Fruit fly (Drosophila melanogaster) whole organism, embryonic: Measurements from ENCODE around the gene Tyler.
A peak's percentile ranks its signal among the peaks of the same experiment; 100 is the strongest.

ENCODE experiments used
- Aef1 ChIP-seq: fragments of 200-800 bp; sonication (Bioruptor generic); IDR thresholded peaks from 3 replicates; pipeline ENCODE4 v1.3.6; 2022; ENCODE audit warnings: missing biosample characterization, missing genetic modification characterization
- Bdp1 ChIP-seq: fragments of 200-800 bp; sonication (Bioruptor generic); optimal IDR thresholded peaks from 3 replicates; lab custom pipeline; 2016; ENCODE audit warnings: missing biosample characterization, missing genetic modification characterization
- Bgb ChIP-seq: fragments of 200-800 bp; sonication (Bioruptor generic); IDR thresholded peaks from 2 replicates; pipeline ENCODE4 v1.3.6; 2022; ENCODE audit warnings: missing biosample characterization, missing genetic modification characterization; ENCODE audit not compliant: partially characterized antibody
- CG11398 ChIP-seq: fragments of 200-800 bp; sonication (Bioruptor generic); optimal IDR thresholded peaks from 2 replicates; lab custom pipeline; 2016; ENCODE audit warnings: missing biosample characterization, missing genetic modification characterization
- CG11696 ChIP-seq: fragments of 200-800 bp; sonication (Bioruptor generic); IDR thresholded peaks from 2 replicates; pipeline ENCODE4 v1.3.6; 2022; ENCODE audit warnings: missing biosample characterization, missing genetic modification characterization
- CG12104 ChIP-seq: fragments of 200-800 bp; sonication (Bioruptor generic); optimal IDR thresholded peaks from 3 replicates; lab custom pipeline; 2016; ENCODE audit warnings: missing biosample characterization, missing genetic modification characterization
- CG12744 ChIP-seq: fragments of 200-800 bp; sonication (Bioruptor generic); optimal IDR thresholded peaks from 2 replicates; lab custom pipeline; 2016; ENCODE audit warnings: missing biosample characterization, missing genetic modification characterization
- CG14014 ChIP-seq: fragments of 200-800 bp; sonication (Bioruptor generic); IDR thresholded peaks from 2 replicates; pipeline ENCODE4 v1.3.6; 2022; ENCODE audit warnings: missing biosample characterization, missing genetic modification characterization
- CG16779 ChIP-seq: fragments of 200-800 bp; sonication (Bioruptor generic); IDR thresholded peaks from 2 replicates; pipeline ENCODE4 v1.3.6; 2022; ENCODE audit warnings: missing biosample characterization, missing genetic modification characterization
- CG17361 ChIP-seq: fragments of 200-800 bp; sonication (Bioruptor generic); IDR thresholded peaks from 3 replicates; pipeline ENCODE4 v1.3.6; 2022; ENCODE audit warnings: missing biosample characterization, missing genetic modification characterization
- CG18476 ChIP-seq: fragments of 200-800 bp; sonication (Bioruptor generic); optimal IDR thresholded peaks from 2 replicates; lab custom pipeline; 2016; ENCODE audit warnings: missing biosample characterization, mild to moderate bottlenecking, missing genetic modification characterization
- CG18619 ChIP-seq: fragments of 200-800 bp; sonication (Bioruptor generic); optimal IDR thresholded peaks from 3 replicates; lab custom pipeline; 2017; ENCODE audit warnings: missing biosample characterization, mild to moderate bottlenecking, missing genetic modification characterization
- CG2199 ChIP-seq: fragments of 200-800 bp; sonication (Bioruptor generic); IDR thresholded peaks from 3 replicates; pipeline ENCODE4 v1.3.6; 2022; ENCODE audit warnings: missing biosample characterization, missing genetic modification characterization
- CG3163 ChIP-seq: fragments of 200-800 bp; sonication (Bioruptor generic); optimal IDR thresholded peaks from 3 replicates; lab custom pipeline; 2016; ENCODE audit warnings: missing biosample characterization, missing genetic modification characterization
- CG34376 ChIP-seq: fragments of 200-800 bp; sonication (Bioruptor generic); optimal IDR thresholded peaks from 2 replicates; lab custom pipeline; 2018; ENCODE audit warnings: missing biosample characterization, mild to moderate bottlenecking, missing genetic modification characterization
- CG5953 ChIP-seq: fragments of 200-800 bp; sonication (Bioruptor generic); IDR thresholded peaks from 2 replicates; pipeline ENCODE4 v1.3.6; 2022; ENCODE audit warnings: missing biosample characterization, missing genetic modification characterization
- CG6175 ChIP-seq: fragments of 200-800 bp; sonication (Bioruptor generic); IDR thresholded peaks from 3 replicates; pipeline ENCODE4 v1.3.6; 2022; ENCODE audit warnings: missing biosample characterization, missing genetic modification characterization
- CG6654 ChIP-seq: fragments of 200-800 bp; sonication (Bioruptor generic); optimal IDR thresholded peaks from 2 replicates; lab custom pipeline; 2017; ENCODE audit warnings: missing biosample characterization, mild to moderate bottlenecking, missing genetic modification characterization
- CG6689 ChIP-seq: fragments of 200-800 bp; sonication (Bioruptor generic); IDR thresholded peaks from 2 replicates; pipeline ENCODE4 v1.3.6; 2022; ENCODE audit warnings: missing biosample characterization, missing genetic modification characterization
- CG7271 ChIP-seq: fragments of 200-800 bp; sonication (Bioruptor generic); optimal IDR thresholded peaks from 2 replicates; lab custom pipeline; 2018; ENCODE audit warnings: missing biosample characterization, mild to moderate bottlenecking, missing genetic modification characterization, moderate library complexity
- CG7745 ChIP-seq: fragments of 200-800 bp; sonication (Bioruptor generic); optimal IDR thresholded peaks from 2 replicates; lab custom pipeline; 2018; ENCODE audit warnings: missing biosample characterization, mild to moderate bottlenecking, missing genetic modification characterization, moderate library complexity
- CG8359 ChIP-seq: fragments of 200-800 bp; sonication (Bioruptor generic); optimal IDR thresholded peaks from 2 replicates; lab custom pipeline; 2017; ENCODE audit warnings: missing biosample characterization, mild to moderate bottlenecking, missing genetic modification characterization, borderline replicate concordance
- CG9817 ChIP-seq: fragments of 200-800 bp; sonication (Bioruptor generic); optimal IDR thresholded peaks from 2 replicates; lab custom pipeline; 2018; ENCODE audit warnings: missing biosample characterization, mild to moderate bottlenecking, missing genetic modification characterization, moderate library complexity
- D19B ChIP-seq: fragments of 200-800 bp; sonication (Bioruptor generic); optimal IDR thresholded peaks from 2 replicates; lab custom pipeline; 2017; ENCODE audit warnings: missing biosample characterization, mild to moderate bottlenecking, missing genetic modification characterization
- Dek ChIP-seq: fragments of 200-800 bp; sonication (Bioruptor generic); optimal IDR thresholded peaks from 3 replicates; lab custom pipeline; 2019; ENCODE audit warnings: missing biosample characterization, mild to moderate bottlenecking, missing genetic modification characterization, moderate library complexity
- E2f2 ChIP-seq: fragments of 200-800 bp; sonication (Bioruptor generic); IDR thresholded peaks from 2 replicates; pipeline ENCODE4 v1.3.6; 2022; ENCODE audit warnings: missing biosample characterization, missing genetic modification characterization
- Ets97D ChIP-seq: fragments of 200-800 bp; sonication (Bioruptor generic); optimal IDR thresholded peaks from 3 replicates; lab custom pipeline; 2016; ENCODE audit warnings: missing biosample characterization, missing genetic modification characterization
- MBD-R2 ChIP-seq: fragments of 200-800 bp; sonication (Bioruptor generic); IDR thresholded peaks from 2 replicates; pipeline ENCODE4 v1.3.6; 2022; ENCODE audit warnings: missing biosample characterization, missing genetic modification characterization
- Meics ChIP-seq: fragments of 200-800 bp; sonication (Bioruptor generic); optimal IDR thresholded peaks from 2 replicates; lab custom pipeline; 2017; ENCODE audit warnings: missing biosample characterization, mild to moderate bottlenecking, missing genetic modification characterization
- Usf ChIP-seq: fragments of 200-800 bp; sonication (Bioruptor generic); optimal IDR thresholded peaks from 2 replicates; lab custom pipeline; 2017; ENCODE audit warnings: missing genotype, missing biosample characterization, missing genetic modification characterization
- ac ChIP-seq: fragments of 200-800 bp; sonication (Bioruptor generic); optimal IDR thresholded peaks from 3 replicates; lab custom pipeline; 2017; ENCODE audit warnings: missing biosample characterization, mild to moderate bottlenecking, missing genetic modification characterization
- br ChIP-seq: fragments of >200 bp; optimal IDR thresholded peaks from 2 replicates; lab custom pipeline; 2017
- ewg ChIP-seq: fragments of 200-800 bp; sonication (Bioruptor generic); optimal IDR thresholded peaks from 3 replicates; lab custom pipeline; 2017; ENCODE audit warnings: mild to moderate bottlenecking, missing biosample characterization, missing genetic modification reagents, missing genetic modification characterization
- ftz-f1 ChIP-seq: fragments of 200-800 bp; sonication (Bioruptor generic); optimal IDR thresholded peaks from 2 replicates; lab custom pipeline; 2016; ENCODE audit warnings: missing biosample characterization, missing genetic modification characterization
- gsb-n ChIP-seq: fragments of 200-800 bp; sonication (Bioruptor generic); optimal IDR thresholded peaks from 3 replicates; lab custom pipeline; 2018; ENCODE audit warnings: missing biosample characterization, mild to moderate bottlenecking, missing genetic modification characterization
- hb ChIP-seq: fragments of 200-800 bp; sonication (Bioruptor generic); IDR thresholded peaks from 3 replicates; pipeline ENCODE4 v1.3.6; 2022; ENCODE audit warnings: missing biosample characterization, missing genetic modification characterization; ENCODE audit not compliant: partially characterized antibody
- kah ChIP-seq: fragments of 200-800 bp; sonication (Bioruptor generic); optimal IDR thresholded peaks from 2 replicates; lab custom pipeline; 2018; ENCODE audit warnings: missing biosample characterization, mild to moderate bottlenecking, missing genetic modification characterization
- mirr ChIP-seq: fragments of 200-800 bp; sonication (Bioruptor generic); optimal IDR thresholded peaks from 3 replicates; lab custom pipeline; 2018; ENCODE audit warnings: missing biosample characterization, mild to moderate bottlenecking, missing genetic modification characterization
- mld ChIP-seq: fragments of 200-800 bp; sonication (Bioruptor generic); IDR thresholded peaks from 3 replicates; pipeline ENCODE4 v1.3.6; 2022; ENCODE audit warnings: missing biosample characterization, missing genetic modification characterization; ENCODE audit not compliant: partially characterized antibody
- nerfin-2 ChIP-seq: fragments of 200-800 bp; sonication (Bioruptor generic); IDR thresholded peaks from 2 replicates; pipeline ENCODE4 v1.3.6; 2022; ENCODE audit warnings: missing biosample characterization, missing genetic modification characterization; ENCODE audit not compliant: partially characterized antibody
- pan ChIP-seq, 4 experiments: fragments of >200 bp in 3 of 4; fragments of 200-800 bp in 1 of 4; sonication (Bioruptor generic) in 1 of 4; optimal IDR thresholded peaks in 3 of 4; IDR thresholded peaks in 1 of 4; 2 replicates each; pipeline versions ENCODE4 v1.3.6 to Lab custom; 2017 to 2022; ENCODE audit warnings: missing biosample characterization in 2 of 4, missing genetic modification characterization in 2 of 4, mixed read lengths in 1 of 4
- peb ChIP-seq: fragments of 200-800 bp; sonication (Bioruptor generic); IDR thresholded peaks from 2 replicates; pipeline ENCODE4 v1.3.6; 2022; ENCODE audit warnings: missing biosample characterization, missing genetic modification characterization
- pnt ChIP-seq: fragments of 200-800 bp; sonication (Bioruptor generic); optimal IDR thresholded peaks from 3 replicates; lab custom pipeline; 2016; ENCODE audit warnings: missing biosample characterization, missing genetic modification characterization
- psq ChIP-seq: fragments of 200-800 bp; sonication (Bioruptor generic); optimal IDR thresholded peaks from 2 replicates; lab custom pipeline; 2017; ENCODE audit warnings: missing biosample characterization, missing genetic modification characterization
- sens ChIP-seq: fragments of 200-800 bp; sonication (Bioruptor generic); peaks from one replicate; lab custom pipeline; 2016; ENCODE audit warnings: missing biosample characterization, missing genetic modification characterization
- tna ChIP-seq: fragments of 200-800 bp; sonication (Bioruptor generic); IDR thresholded peaks from 2 replicates; pipeline ENCODE4 v1.3.6; 2022; ENCODE audit warnings: missing biosample characterization, missing genetic modification characterization; ENCODE audit not compliant: partially characterized antibody
- unpg ChIP-seq: fragments of 200-800 bp; sonication (Bioruptor generic); optimal IDR thresholded peaks from 3 replicates; lab custom pipeline; 2018; ENCODE audit warnings: missing biosample characterization, mild to moderate bottlenecking, missing genetic modification characterization, moderate library complexity
- vvl ChIP-seq: fragments of 200-800 bp; sonication (Bioruptor generic); IDR thresholded peaks from 2 replicates; pipeline ENCODE4 v1.3.6; 2022; ENCODE audit warnings: missing biosample characterization, missing genetic modification characterization
- z ChIP-seq: fragments of 200-800 bp; sonication (Bioruptor generic); IDR thresholded peaks from 3 replicates; pipeline ENCODE4 v1.3.6; 2022; ENCODE audit warnings: missing biosample characterization, missing genetic modification characterization

The Tyler gene

dm6 chrX:19663859-19664728 is 52.8 kb downstream of the Tyler start, which contains the start of the genes CG14223 and Ssu72 (continued):
- TF ChIP-seq CG6689 (GFP tag; lab: Robert Waterston, UW) (no peak), CG3163 (no peak), z (no peak), pan (optimal IDR thresholded peaks at IDR 0.05; lab: Kevin White, UChicago) (no peak), pan (GFP tag; optimal IDR thresholded peaks at IDR 0.05 in 1 of 2, IDR thresholded peaks at IDR 0.05 in 1 of 2) (no peak), vvl (GFP tag; lab: Robert Waterston, UW) (peak; percentile 32; the same call in 1 of the 2 replicates), CG18619 (GFP tag; lab: Kevin White, UChicago) (no peak), mld (0 out of 3 replicates have a peak, but pooled peaks have one; percentile 44), Dek (tag; lab: Kevin White, UChicago) (no peak), nerfin-2 (GFP tag; lab: Robert Waterston, UW) (peak; percentile 70), E2f2 (GFP tag; lab: Robert Waterston, UW) (peak; percentile 86), br (lab: Kevin White, UChicago) (no peak), gsb-n (tag; lab: Kevin White, UChicago) (no peak), mirr (GFP tag; lab: Kevin White, UChicago) (no peak), CG11696 (no peak), ac (GFP tag; lab: Kevin White, UChicago) (no peak), CG12744 (GFP tag; lab: Kevin White, UChicago) (no peak), CG2199 (GFP tag; lab: Robert Waterston, UW) (no peak), CG11398 (GFP tag; lab: Kevin White, UChicago) (no peak), CG12104 (GFP tag; lab: Kevin White, UChicago) (no peak), tna (peak; percentile 60), Ets97D (GFP tag; lab: Kevin White, UChicago) (peak; percentile 33), CG7745 (no peak), kah (GFP tag; lab: Kevin White, UChicago) (no peak), pnt (GFP tag; lab: Kevin White, UChicago) (no peak), CG5953 (GFP tag; lab: Robert Waterston, UW) (no peak), CG9817 (tag; lab: Kevin White, UChicago) (no peak), CG16779 (GFP tag; lab: Robert Waterston, UW) (no peak), unpg (GFP tag; lab: Kevin White, UChicago) (no peak), Bgb (peak; percentile 81), hb (GFP tag; lab: Robert Waterston, UW) (peak; percentile 61; the same call in 1 of the 3 replicates), peb (GFP tag; lab: Robert Waterston, UW) (no peak), ewg (no peak), sens (GFP tag; lab: Kevin White, UChicago) (peak; percentile 67), CG14014 (GFP tag; lab: Robert Waterston, UW) (no peak), CG6654 (GFP tag; lab: Kevin White, UChicago) (no peak), ftz-f1 (no peak), MBD-R2 (GFP tag; lab: Robert Waterston, UW) (peak; percentile 45), CG8359 (GFP tag; lab: Kevin White, UChicago) (no peak), CG18476 (GFP tag; lab: Kevin White, UChicago) (no peak), CG7271 (tag; lab: Kevin White, UChicago) (no peak), Meics (no peak), Bdp1 (GFP tag; lab: Kevin White, UChicago) (no peak), CG6175 (no peak), D19B (GFP tag; lab: Kevin White, UChicago) (no peak), CG34376 (GFP tag; lab: Kevin White, UChicago) (no peak), CG17361 (GFP tag; lab: Robert Waterston, UW) (no peak; the same call in 2 of the 3 replicates), Usf (GFP tag; lab: Kevin White, UChicago) (no peak), Aef1 (GFP tag; lab: Robert Waterston, UW) (no peak; the same call in 2 of the 3 replicates), psq (GFP tag; lab: Kevin White, UChicago) (no peak)
